Worm (Caenorhabditis elegans) whole organism, L4/young adult: ENCODE data around the gene sri-6.

Experiments used
- dao-5 ChIP-seq: sonication (generic microtip); optimal IDR thresholded peaks from 2 replicates; lab custom pipeline; 2016; ENCODE audit warnings: missing genotype, missing genetic modification characterization, moderate library complexity, missing compliant biosample characterization
- him-1 ChIP-seq: sonication (generic microtip); optimal IDR thresholded peaks from 2 replicates; lab custom pipeline; 2016; ENCODE audit warnings: missing genotype, missing genetic modification reagents, missing genetic modification characterization, missing compliant biosample characterization

DNA sequence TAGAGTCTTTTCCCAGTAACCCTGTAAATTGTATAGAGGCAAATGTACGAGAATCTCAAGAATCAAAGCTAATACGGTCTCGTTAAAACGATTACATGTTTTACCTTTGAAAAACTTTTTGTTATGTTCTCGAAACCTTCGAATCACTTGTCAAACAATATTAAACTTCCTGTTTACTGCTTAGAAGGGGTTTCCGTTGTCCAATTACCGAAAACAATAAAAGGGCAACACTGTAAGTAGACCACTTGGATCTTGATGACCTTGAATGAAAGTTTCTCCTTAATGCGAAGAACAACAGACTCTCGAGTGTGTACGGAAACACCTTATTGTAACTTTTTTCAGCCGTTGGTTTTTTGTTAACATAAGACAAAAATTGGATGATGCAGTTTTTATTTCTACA, 15.1 kb downstream of the sri-6 start:
- TF ChIP-seq him-1 (tag; lab: Kevin White, UChicago) = no peak
- TF ChIP-seq dao-5 (tag; lab: Kevin White, UChicago) = no peak
